Worm (Caenorhabditis elegans) whole organism, L1 larva: Measurements from ENCODE around the gene K03H1.13.

Source experiments
- C16A3.4 ChIP-seq: fragments of 150-350 bp; optimal IDR thresholded peaks from 2 replicates; lab custom pipeline; 2014; ENCODE audit warnings: missing biosample characterization, missing genetic modification characterization
- F16B12.6 ChIP-seq: fragments of 150-350 bp; optimal IDR thresholded peaks from 2 replicates; lab custom pipeline; 2014; ENCODE audit warnings: missing biosample characterization, missing genetic modification characterization
- alr-1 ChIP-seq: fragments of 200-800 bp; sonication (Bioruptor generic); optimal IDR thresholded peaks from 2 replicates; lab custom pipeline; 2018; ENCODE audit warnings: borderline replicate concordance, mild to moderate bottlenecking, missing genetic modification characterization, missing compliant biosample characterization
- aly-2 ChIP-seq: fragments of 150-350 bp; optimal IDR thresholded peaks from 2 replicates; lab custom pipeline; 2014; ENCODE audit warnings: missing biosample characterization, missing genetic modification characterization
- blmp-1 ChIP-seq: fragments of 150-350 bp; optimal IDR thresholded peaks from 2 replicates; lab custom pipeline; 2014; ENCODE audit warnings: missing biosample characterization, missing genetic modification characterization
- ceh-8 ChIP-seq: fragments of 200-800 bp; sonication (Bioruptor generic); optimal IDR thresholded peaks from 2 replicates; lab custom pipeline; 2018; ENCODE audit warnings: mild to moderate bottlenecking, missing genetic modification characterization, moderate library complexity, missing compliant biosample characterization
- dpl-1 ChIP-seq, 3 experiments: fragments of 150-350 bp in 2 of 3; sonication (generic microtip) in 1 of 3; optimal IDR thresholded peaks; 2 replicates each; lab custom pipeline; 2014 to 2017; ENCODE audit warnings: missing biosample characterization in 3 of 3, missing genetic modification characterization in 3 of 3, missing genetic modification reagents in 3 of 3
- dsc-1 ChIP-seq: sonication (generic microtip); optimal IDR thresholded peaks from 2 replicates; lab custom pipeline; 2016; ENCODE audit warnings: mild to moderate bottlenecking, missing genetic modification characterization, missing compliant biosample characterization
- efl-3 ChIP-seq: fragments of 200-800 bp; sonication (Bioruptor generic); optimal IDR thresholded peaks from 2 replicates; lab custom pipeline; 2018; ENCODE audit warnings: mild to moderate bottlenecking, missing genetic modification characterization, missing compliant biosample characterization
- egl-13 ChIP-seq: sonication (generic microtip); optimal IDR thresholded peaks from 2 replicates; lab custom pipeline; 2016; ENCODE audit warnings: missing genotype, missing genetic modification reagents, missing genetic modification characterization, missing compliant biosample characterization
- ets-5 ChIP-seq: fragments of 200-800 bp; sonication (Bioruptor generic); IDR thresholded peaks from 2 replicates; pipeline ENCODE4 v1.3.6; 2022; ENCODE audit warnings: missing genetic modification characterization, missing compliant biosample characterization
- fkh-10 ChIP-seq: sonication (generic microtip); optimal IDR thresholded peaks from 2 replicates; lab custom pipeline; 2017; ENCODE audit warnings: missing biosample characterization, missing genetic modification reagents, missing genetic modification characterization
- grh-1 ChIP-seq: fragments of 200-800 bp; sonication (Bioruptor generic); IDR thresholded peaks from 2 replicates; pipeline ENCODE4 v1.3.6; 2022; ENCODE audit warnings: missing genetic modification reagents, missing genetic modification characterization, missing compliant biosample characterization
- hlh-17 ChIP-seq: fragments of 200-800 bp; sonication (Bioruptor generic); optimal IDR thresholded peaks from 2 replicates; lab custom pipeline; 2018; ENCODE audit warnings: missing genetic modification characterization, mild to moderate bottlenecking, missing compliant biosample characterization, moderate library complexity, borderline replicate concordance
- lin-13 ChIP-seq: fragments of 150-350 bp; optimal IDR thresholded peaks from 2 replicates; lab custom pipeline; 2014; ENCODE audit warnings: missing biosample characterization, missing genetic modification reagents, missing genetic modification characterization
- lin-14 ChIP-seq: fragments of 200-800 bp; sonication (Bioruptor generic); optimal IDR thresholded peaks from 2 replicates; lab custom pipeline; 2018; ENCODE audit warnings: mild to moderate bottlenecking, missing genetic modification characterization, moderate library complexity, missing compliant biosample characterization
- lin-15B ChIP-seq: fragments of 150-350 bp; sonication (generic microtip); optimal IDR thresholded peaks from 3 replicates; lab custom pipeline; 2014; ENCODE audit warnings: missing biosample characterization, missing genetic modification characterization
- lin-39 ChIP-seq: fragments of 150-350 bp; optimal IDR thresholded peaks from 2 replicates; lab custom pipeline; 2014; ENCODE audit warnings: missing biosample characterization, missing genetic modification reagents, missing genetic modification characterization
- mab-9 ChIP-seq: fragments of 200-800 bp; sonication (Bioruptor generic); IDR thresholded peaks from 2 replicates; pipeline ENCODE4 v1.3.6; 2022; ENCODE audit warnings: missing genetic modification reagents, missing genetic modification characterization, missing compliant biosample characterization
- mdl-1 ChIP-seq, 2 experiments: fragments of 150-350 bp; optimal IDR thresholded peaks; 2 replicates each; lab custom pipeline; 2014 to 2017; ENCODE audit warnings: missing biosample characterization in 2 of 2, missing genetic modification characterization in 2 of 2, inconsistent platforms in 1 of 2
- mep-1 ChIP-seq: fragments of 150-350 bp; optimal IDR thresholded peaks from 2 replicates; lab custom pipeline; 2014; ENCODE audit warnings: missing biosample characterization, missing genetic modification characterization
- nhr-12 ChIP-seq: sonication (generic microtip); optimal IDR thresholded peaks from 2 replicates; lab custom pipeline; 2017; ENCODE audit warnings: missing biosample characterization, missing genetic modification characterization
- nhr-237 ChIP-seq: fragments of 150-350 bp; optimal IDR thresholded peaks from 2 replicates; lab custom pipeline; 2014; ENCODE audit warnings: missing biosample characterization, missing genetic modification characterization
- nhr-76 ChIP-seq: sonication (generic microtip); optimal IDR thresholded peaks from 2 replicates; lab custom pipeline; 2017; ENCODE audit warnings: missing biosample characterization, missing genetic modification characterization
- nhr-85 ChIP-seq: sonication (generic microtip); peaks from one replicate; lab custom pipeline; 2016; ENCODE audit warnings: missing genetic modification characterization, inconsistent platforms, missing compliant biosample characterization
- pag-3 ChIP-seq: sonication (generic microtip); optimal IDR thresholded peaks from 2 replicates; lab custom pipeline; 2017; ENCODE audit warnings: missing genetic modification characterization, mild to moderate bottlenecking, missing compliant biosample characterization, antibody characterized with exemption, borderline replicate concordance; ENCODE audit not compliant: insufficient read depth
- rnt-1 ChIP-seq: sonication (generic microtip); optimal IDR thresholded peaks from 2 replicates; lab custom pipeline; 2016; ENCODE audit warnings: mild to moderate bottlenecking, missing genetic modification characterization, moderate library complexity, missing compliant biosample characterization
- skn-1 ChIP-seq: fragments of 150-350 bp; optimal IDR thresholded peaks from 2 replicates; lab custom pipeline; 2014; ENCODE audit warnings: missing biosample characterization, missing genetic modification characterization
- tbx-2 ChIP-seq: sonication (generic microtip); optimal IDR thresholded peaks from 2 replicates; lab custom pipeline; 2016; ENCODE audit warnings: missing genetic modification characterization, missing compliant biosample characterization
- tlp-1 ChIP-seq: fragments of 150-350 bp; optimal IDR thresholded peaks from 2 replicates; lab custom pipeline; 2014; ENCODE audit warnings: missing biosample characterization, missing genetic modification characterization
- unc-30 ChIP-seq: sonication (generic microtip); optimal IDR thresholded peaks from 2 replicates; lab custom pipeline; 2017; ENCODE audit warnings: missing biosample characterization, missing genetic modification characterization
- unc-86 ChIP-seq: sonication (generic microtip); optimal IDR thresholded peaks from 2 replicates; lab custom pipeline; 2016; ENCODE audit warnings: missing genetic modification characterization, missing compliant biosample characterization
- unc-98 ChIP-seq: fragments of 200-800 bp; sonication (Bioruptor generic); IDR thresholded peaks from 2 replicates; pipeline ENCODE4 v1.3.6; 2022; ENCODE audit warnings: missing genetic modification characterization, missing compliant biosample characterization
- vab-15 ChIP-seq: sonication (generic microtip); optimal IDR thresholded peaks from 2 replicates; lab custom pipeline; 2017; ENCODE audit warnings: missing genotype, mild to moderate bottlenecking, missing genetic modification characterization, missing compliant biosample characterization
- ztf-11 ChIP-seq, 2 experiments: sonication (generic microtip); optimal IDR thresholded peaks; 2 replicates each; lab custom pipeline; 2016 to 2017; ENCODE audit warnings: missing genetic modification characterization in 2 of 2, missing biosample characterization in 1 of 2, missing compliant biosample characterization in 1 of 2

K03H1.13 gene

ce11 chrIII:9991324-9991723 lies 41.2 kb upstream of the K03H1.13 start:
- peak; percentile 82 for TF ChIP-seq blmp-1
- peak; percentile 3 for TF ChIP-seq mep-1 (tag; lab: Kevin White, UChicago)
- peak; percentile 74 for TF ChIP-seq lin-14
- no peak for TF ChIP-seq C16A3.4 (tag; lab: Kevin White, UChicago)
- TF ChIP-seq rnt-1 (tag; lab: Kevin White, UChicago), result peak; percentile 14
- TF ChIP-seq unc-30, result no peak

- no peak for TF ChIP-seq lin-13 (GFP tag; lab: Kevin White, UChicago)
- TF ChIP-seq F16B12.6, result no peak
- TF ChIP-seq ceh-8 (GFP tag; lab: Kevin White, UChicago), result no peak
- TF ChIP-seq lin-39 (tag; lab: Kevin White, UChicago), result no peak
- TF ChIP-seq alr-1 (tag; lab: Kevin White, UChicago), result no peak
- TF ChIP-seq unc-86, result no peak
- TF ChIP-seq efl-3 (GFP tag; lab: Kevin White, UChicago), result no peak
- no peak for TF ChIP-seq mdl-1 (tag; optimal IDR thresholded peaks at IDR 0.05; lab: Kevin White, UChicago)
- TF ChIP-seq nhr-76 (tag; lab: Kevin White, UChicago), result no peak
- no peak for TF ChIP-seq hlh-17 (GFP tag; lab: Kevin White, UChicago)
- TF ChIP-seq aly-2 (tag; lab: Kevin White, UChicago), result no peak
- TF ChIP-seq blmp-1, result no peak
- TF ChIP-seq, all 84 proteins: peak for 0
Observed at ce11 chrIII:9988352-9988751, 38.2 kb upstream of the K03H1.13 start, which contains the start of gene C05B5.1. TSS of gene C05B5.1 (minus strand) at chrIII:9988452.

- no peak for TF ChIP-seq pag-3 (tag; lab: Kevin White, UChicago)
- TF ChIP-seq lin-14, result peak; percentile 52
- TF ChIP-seq fkh-10, result no peak
- no peak for TF ChIP-seq dpl-1 (GFP tag; optimal IDR thresholded peaks at IDR 0.05; lab: Kevin White, UChicago)
- peak; percentile 46 for TF ChIP-seq rnt-1 (tag; lab: Kevin White, UChicago)
- no peak for TF ChIP-seq efl-3 (GFP tag; lab: Kevin White, UChicago)
- TF ChIP-seq, all 84 proteins: peak for 2
Observed at ce11 chrIII:9986827-9987429, 36.8 kb upstream of the K03H1.13 start, which contains the start of gene C05B5.12. TSS of gene C05B5.12 (plus strand) at chrIII:9987379.

ce11 chrIII:9985542-9985941 lies 35.4 kb upstream of the K03H1.13 start:
- TF ChIP-seq unc-30 (no peak), vab-15 (tag; lab: Kevin White, UChicago) (no peak), unc-98 (no peak), fkh-10 (no peak), nhr-237 (tag; lab: Kevin White, UChicago) (no peak), lin-15B (tag; lab: Kevin White, UChicago) (no peak), tbx-2 (tag; lab: Kevin White, UChicago) (no peak), egl-13 (no peak), nhr-12 (tag; lab: Kevin White, UChicago) (no peak), mab-9 (GFP tag; lab: Robert Waterston, UW) (no peak), tlp-1 (tag; lab: Kevin White, UChicago) (no peak), skn-1 (tag; lab: Kevin White, UChicago) (no peak), grh-1 (GFP tag; lab: Robert Waterston, UW) (no peak), ztf-11 (tag; optimal IDR thresholded peaks at IDR 0.05; lab: Kevin White, UChicago) (no peak), nhr-85 (tag; lab: Kevin White, UChicago) (no peak), ets-5 (GFP tag; lab: Robert Waterston, UW) (no peak)

- TF ChIP-seq dsc-1 (tag; lab: Kevin White, UChicago) (no peak), ceh-8 (GFP tag; lab: Kevin White, UChicago) (peak; percentile 74)
Observed at ce11 chrIII:9984604-9985003, 34.5 kb upstream of the K03H1.13 start.
